Worm (Caenorhabditis elegans) whole organism, L4 larva: Measurements from ENCODE around the gene math-44.
A peak's percentile ranks its signal among the peaks of the same experiment; 100 is the strongest.

Experiments used
- F26F4.8 ChIP-seq: fragments of 200-800 bp; sonication (Bioruptor generic); conservative IDR thresholded peaks from 2 replicates; pipeline ENCODE4 v1.3.6; 2022; ENCODE audit warnings: missing genetic modification characterization, missing compliant biosample characterization
- F37D6.2 ChIP-seq: sonication (generic microtip); optimal IDR thresholded peaks from 2 replicates; lab custom pipeline; 2016; ENCODE audit warnings: mild to moderate bottlenecking, missing genetic modification characterization, missing compliant biosample characterization
- F44E2.7 ChIP-seq: fragments of 200-800 bp; sonication (Bioruptor generic); IDR thresholded peaks from 2 replicates; pipeline ENCODE4 v2.1.2; 2022; ENCODE audit warnings: missing genetic modification characterization, missing compliant biosample characterization
- T26A8.4 ChIP-seq: fragments of 200-800 bp; sonication (Bioruptor generic); IDR thresholded peaks from 2 replicates; pipeline ENCODE4 v1.3.6; 2022; ENCODE audit warnings: missing genetic modification characterization, missing compliant biosample characterization
- aha-1 ChIP-seq: fragments of 150-350 bp; peaks from one replicate; lab custom pipeline; 2014; ENCODE audit warnings: missing biosample characterization, missing genetic modification characterization
- ama-1 ChIP-seq: fragments of 150-350 bp; optimal IDR thresholded peaks from 2 replicates; lab custom pipeline; 2014; ENCODE audit warnings: inconsistent platforms, mixed read lengths
- arid-1 ChIP-seq: fragments of 200-800 bp; sonication (Bioruptor generic); conservative IDR thresholded peaks from 2 replicates; pipeline ENCODE4 v1.3.6; 2022; ENCODE audit warnings: missing genetic modification reagents, missing genetic modification characterization, missing compliant biosample characterization
- ceh-28 ChIP-seq: fragments of 150-350 bp; optimal IDR thresholded peaks from 2 replicates; lab custom pipeline; 2014; ENCODE audit warnings: missing biosample characterization, missing genetic modification reagents, missing genetic modification characterization
- ceh-62 ChIP-seq: sonication (generic microtip); optimal IDR thresholded peaks from 2 replicates; lab custom pipeline; 2017; ENCODE audit warnings: missing biosample characterization, missing genetic modification characterization
- ceh-82 ChIP-seq: sonication (generic microtip); optimal IDR thresholded peaks from 2 replicates; lab custom pipeline; 2017; ENCODE audit warnings: missing biosample characterization, missing genetic modification characterization
- cey-2 ChIP-seq: sonication (generic microtip); optimal IDR thresholded peaks from 3 replicates; lab custom pipeline; 2017; ENCODE audit warnings: missing genetic modification characterization, mild to moderate bottlenecking, missing compliant biosample characterization, antibody characterized with exemption, borderline replicate concordance; ENCODE audit not compliant: insufficient read depth
- dmd-6 ChIP-seq: fragments of 200-800 bp; sonication (Bioruptor generic); IDR thresholded peaks from 2 replicates; pipeline ENCODE4 v1.3.6; 2022; ENCODE audit warnings: missing genetic modification reagents, missing genetic modification characterization, missing compliant biosample characterization
- dpl-1 ChIP-seq: fragments of 150-350 bp; optimal IDR thresholded peaks from 2 replicates; lab custom pipeline; 2014; ENCODE audit warnings: missing biosample characterization, missing genetic modification reagents, missing genetic modification characterization
- egl-27 ChIP-seq: sonication (generic microtip); optimal IDR thresholded peaks from 3 replicates; lab custom pipeline; 2017; ENCODE audit warnings: missing biosample characterization, missing genetic modification reagents, missing genetic modification characterization
- egl-43 ChIP-seq: fragments of 200-800 bp; sonication (Bioruptor generic); IDR thresholded peaks from 2 replicates; pipeline ENCODE4 v1.3.6; 2022; ENCODE audit warnings: missing genetic modification reagents, missing genetic modification characterization, missing compliant biosample characterization
- lin-13 ChIP-seq: fragments of 150-350 bp; optimal IDR thresholded peaks from 2 replicates; lab custom pipeline; 2014; ENCODE audit warnings: missing biosample characterization, missing genetic modification reagents, missing genetic modification characterization
- lin-38 ChIP-seq: fragments of 200-800 bp; sonication (Bioruptor generic); IDR thresholded peaks from 2 replicates; pipeline ENCODE4 v1.3.6; 2022; ENCODE audit warnings: missing genetic modification reagents, missing genetic modification characterization, missing compliant biosample characterization
- lin-39 ChIP-seq: fragments of 150-350 bp; optimal IDR thresholded peaks from 2 replicates; lab custom pipeline; 2014; ENCODE audit warnings: missing biosample characterization, missing genetic modification reagents, missing genetic modification characterization
- madf-5 ChIP-seq, 2 experiments: fragments of 200-800 bp; sonication (Bioruptor generic); IDR thresholded peaks; 2 replicates each; pipeline ENCODE4 v1.3.6; 2022; ENCODE audit warnings: missing compliant biosample characterization in 2 of 2, missing genetic modification characterization in 2 of 2
- mxl-3 ChIP-seq: fragments of 200-800 bp; sonication (Bioruptor generic); optimal IDR thresholded peaks from 2 replicates; lab custom pipeline; 2018; ENCODE audit warnings: mild to moderate bottlenecking, missing genetic modification characterization, missing compliant biosample characterization
- nhr-25 ChIP-seq: sonication (generic microtip); optimal IDR thresholded peaks from 2 replicates; lab custom pipeline; 2017; ENCODE audit warnings: missing genetic modification characterization, mild to moderate bottlenecking, missing compliant biosample characterization, antibody characterized with exemption, moderate library complexity, borderline replicate concordance; ENCODE audit not compliant: insufficient read depth
- nhr-6 ChIP-seq: fragments of 150-350 bp; optimal IDR thresholded peaks from 2 replicates; lab custom pipeline; 2014; ENCODE audit warnings: missing biosample characterization, missing genetic modification characterization
- nhr-77 ChIP-seq: fragments of 150-350 bp; optimal IDR thresholded peaks from 2 replicates; lab custom pipeline; 2014; ENCODE audit warnings: missing biosample characterization, missing genetic modification characterization
- php-3 ChIP-seq: fragments of 200-800 bp; sonication (Bioruptor generic); IDR thresholded peaks from 2 replicates; pipeline ENCODE4 v1.3.6; 2022; ENCODE audit warnings: missing genetic modification reagents, missing genetic modification characterization, missing compliant biosample characterization
- pqm-1 ChIP-seq: sonication (generic microtip); optimal IDR thresholded peaks from 2 replicates; lab custom pipeline; 2017; ENCODE audit warnings: missing biosample characterization, missing genetic modification characterization
- saeg-2 ChIP-seq: fragments of 200-800 bp; sonication (Bioruptor generic); IDR thresholded peaks from 2 replicates; pipeline ENCODE4 v1.3.6; 2022; ENCODE audit warnings: missing genetic modification reagents, missing genetic modification characterization, missing compliant biosample characterization
- snpc-4 ChIP-seq: fragments of 150-350 bp; optimal IDR thresholded peaks from 2 replicates; lab custom pipeline; 2014; ENCODE audit warnings: missing biosample characterization, missing genetic modification characterization
- unc-130 ChIP-seq: sonication (generic microtip); optimal IDR thresholded peaks from 2 replicates; lab custom pipeline; 2016; ENCODE audit warnings: missing genetic modification reagents, missing genetic modification characterization, missing compliant biosample characterization
- unc-62 ChIP-seq, 3 experiments: fragments of 150-350 bp in 1 of 3; sonication (generic microtip); optimal IDR thresholded peaks in 2 of 3; peaks in 1 of 3; 1 replicate in 1 of 3; 2 replicates in 2 of 3; lab custom pipeline; 2014 to 2017; ENCODE audit warnings: missing biosample characterization in 3 of 3, missing genetic modification characterization in 3 of 3, missing genetic modification reagents in 3 of 3, missing genotype in 1 of 3
- zip-2 ChIP-seq: fragments of 150-350 bp; optimal IDR thresholded peaks from 2 replicates; lab custom pipeline; 2014; ENCODE audit warnings: missing biosample characterization, missing genetic modification characterization
- ztf-7 ChIP-seq: fragments of 150-350 bp; optimal IDR thresholded peaks from 2 replicates; lab custom pipeline; 2014; ENCODE audit warnings: missing biosample characterization, missing genetic modification characterization

math-44 gene

DNA sequence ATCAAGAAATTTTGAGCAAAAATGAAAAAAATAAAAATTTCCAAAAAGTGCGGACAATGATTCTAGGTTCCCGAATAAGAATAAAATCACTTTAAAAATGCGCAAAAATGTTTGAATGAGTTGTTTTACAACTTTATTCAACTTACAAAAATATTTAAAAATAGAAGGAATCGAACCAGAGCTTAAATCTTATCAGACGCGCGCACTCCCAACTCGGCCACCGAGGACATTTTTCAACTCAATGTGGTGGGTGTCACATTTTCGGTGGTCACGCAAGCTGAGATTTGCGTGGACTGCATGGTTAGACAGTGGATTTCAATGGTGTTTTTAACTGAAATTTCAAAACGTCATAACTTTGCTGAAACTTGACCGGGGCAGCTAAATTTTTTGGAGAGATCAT is 35.5 kb downstream of the math-44 start:
- 0 out of 4 replicates have a peak, but pooled peaks of 1 of the 2 experiments have one; percentile 15 for TF ChIP-seq madf-5 (GFP tag; IDR thresholded peaks at IDR 0.05; lab: Robert Waterston, UW)

DNA sequence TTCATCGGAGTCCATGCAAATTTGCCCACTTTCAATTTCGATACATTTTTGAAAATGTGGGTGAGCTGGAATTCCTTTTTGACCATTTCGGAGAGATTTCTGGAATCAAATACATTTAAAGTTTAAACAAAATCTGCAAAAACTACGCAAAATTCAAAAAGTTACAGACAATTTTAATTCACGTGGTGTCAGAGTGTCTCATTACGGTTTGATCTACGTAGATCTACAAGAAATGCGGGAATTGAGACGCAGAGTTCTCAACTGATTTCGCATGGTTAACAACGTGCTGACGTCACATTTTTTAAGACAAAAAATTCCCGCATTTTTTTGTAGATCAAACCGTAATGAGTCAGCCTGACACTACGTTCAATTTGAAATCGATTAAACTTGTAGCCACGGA is 37.4 kb downstream of the math-44 start, which contains the start of gene bath-21:
Gene bath-21 (minus strand): TSS at position 101 of the 400 bp plus-strand sequence.
- TF ChIP-seq F26F4.8 (GFP tag; lab: Robert Waterston, UW) (no peak), unc-62 (GFP tag; optimal IDR thresholded peaks at IDR 0.05 in 1 of 2; lab: Kevin White, UChicago) (peak in 1 of 2 experiments; percentile 84), unc-62 (tag; optimal IDR thresholded peaks at IDR 0.05; lab: Kevin White, UChicago) (no peak)

DNA sequence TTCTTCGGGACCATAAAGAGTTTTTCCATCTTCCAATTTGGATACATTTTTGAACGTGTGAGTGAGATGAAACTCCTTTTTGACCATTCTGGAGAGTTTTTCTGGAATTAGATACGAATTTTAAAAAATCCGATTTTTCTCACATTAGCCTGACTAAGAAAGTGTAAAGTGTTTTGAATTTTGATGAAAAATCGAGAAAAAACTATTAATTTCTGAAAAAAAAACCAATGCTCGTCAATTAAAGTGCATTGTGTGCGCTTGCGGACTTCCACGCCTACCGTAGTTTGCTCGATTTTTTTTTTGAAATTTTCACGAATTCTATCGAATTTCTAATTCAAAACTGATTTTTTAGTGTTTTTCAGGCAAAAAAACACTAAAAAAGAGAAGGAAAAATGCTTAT is 39.6 kb downstream of the math-44 start, which contains the start of gene bath-1:
Gene bath-1 (minus strand): TSS at position 101 of the 400 bp plus-strand sequence.
- TF ChIP-seq pqm-1 (tag; lab: Kevin White, UChicago) (no peak), php-3 (GFP tag; lab: Robert Waterston, UW) (no peak), arid-1 (no peak), nhr-25 (tag; lab: Kevin White, UChicago) (no peak), F26F4.8 (GFP tag; lab: Robert Waterston, UW) (no peak)
- TF ChIP-seq, all 104 proteins: peak for 0

DNA sequence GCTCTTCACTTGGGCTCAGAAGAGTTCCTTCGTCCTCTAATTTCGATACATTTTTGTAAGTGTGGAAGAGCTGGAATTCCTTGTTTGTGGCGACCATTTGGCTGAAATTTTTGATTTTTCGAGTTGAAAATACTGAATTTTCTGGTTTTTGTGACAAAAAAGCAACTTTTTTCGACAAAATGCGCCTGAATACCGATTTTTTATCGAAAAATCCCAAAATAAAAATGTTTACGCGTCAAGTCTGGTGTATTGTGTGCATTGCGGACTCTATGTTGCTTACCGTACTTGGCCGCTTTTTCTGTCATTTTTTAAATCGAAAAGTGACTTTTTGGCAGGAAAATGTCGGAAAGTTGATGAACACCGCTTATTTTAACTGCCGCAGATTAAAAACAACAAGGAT is 41.3 kb downstream of the math-44 start, which contains the start of gene bath-3:
Gene bath-3 (minus strand): TSS at position 101 of the 400 bp plus-strand sequence.
- TF ChIP-seq F44E2.7 (no peak), F37D6.2 (tag; lab: Kevin White, UChicago) (no peak), snpc-4 (no peak), T26A8.4 (GFP tag; lab: Robert Waterston, UW) (no peak), mxl-3 (GFP tag; lab: Kevin White, UChicago) (no peak), ceh-82 (no peak), egl-43 (GFP tag; lab: Robert Waterston, UW) (no peak), dmd-6 (GFP tag; lab: Robert Waterston, UW) (no peak), aha-1 (tag; lab: Kevin White, UChicago) (no peak), ztf-7 (tag; lab: Kevin White, UChicago) (no peak), lin-13 (GFP tag; lab: Kevin White, UChicago) (no peak), saeg-2 (GFP tag; lab: Robert Waterston, UW) (no peak), zip-2 (tag; lab: Kevin White, UChicago) (no peak), lin-39 (tag; lab: Kevin White, UChicago) (no peak), ceh-28 (no peak), ceh-62 (no peak), ama-1 (lab: Kevin White, UChicago) (no peak)

DNA sequence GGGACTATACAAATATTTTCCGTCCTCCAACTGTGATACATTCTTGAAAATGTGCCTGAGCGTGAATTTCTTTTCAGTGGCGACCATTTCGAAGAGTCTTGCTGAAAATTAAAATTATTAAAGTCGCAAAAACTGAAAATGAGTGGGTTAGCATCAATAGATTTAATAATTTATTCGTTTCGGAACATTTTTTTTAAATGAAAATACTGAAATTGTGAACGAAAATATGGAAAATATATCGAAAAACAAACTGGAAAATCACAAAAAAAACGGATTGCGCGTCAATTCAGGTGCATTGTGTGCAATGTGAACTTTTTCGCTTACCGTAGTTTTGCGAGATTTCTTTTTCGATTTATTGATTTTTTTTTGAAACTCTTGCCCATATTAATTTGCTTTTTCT is 42.7 kb downstream of the math-44 start, which contains the start of gene bath-5:
Gene bath-5 (minus strand): TSS at position 101 of the 400 bp plus-strand sequence.
- TF ChIP-seq ceh-82 (no peak), nhr-6 (tag; lab: Kevin White, UChicago) (no peak), egl-27 (tag; lab: Kevin White, UChicago) (no peak), nhr-77 (no peak), unc-130 (no peak), cey-2 (tag; lab: Kevin White, UChicago) (no peak), madf-5 (GFP tag; IDR thresholded peaks at IDR 0.05; lab: Robert Waterston, UW) (no peak)

DNA sequence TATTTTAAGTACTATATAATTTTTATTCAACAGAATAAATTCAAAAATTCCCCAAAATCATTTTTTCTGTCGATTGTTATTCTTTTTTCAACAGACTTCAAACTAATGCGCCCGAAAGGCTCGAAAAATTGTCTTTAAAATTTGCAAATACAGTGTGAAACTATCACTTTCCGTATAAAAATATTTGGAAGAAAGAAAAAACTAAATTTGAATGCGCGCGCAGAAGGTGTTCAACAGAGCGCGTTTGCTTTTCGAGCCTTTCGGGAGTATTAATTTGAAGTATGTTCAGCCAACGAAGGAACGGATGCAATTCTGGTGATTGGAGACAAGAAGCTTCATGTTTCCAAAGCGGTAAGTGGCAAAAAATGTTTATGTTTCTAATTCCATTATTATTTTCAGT is 43.2 kb downstream of the math-44 start, which contains the start of gene btb-4:
Gene btb-4 (plus strand): TSS at position 35 of the 400 bp plus-strand sequence.
- TF ChIP-seq aha-1 (tag; lab: Kevin White, UChicago) (peak; percentile 3), lin-38 (GFP tag; lab: Robert Waterston, UW) (peak; percentile 68), dpl-1 (GFP tag; lab: Kevin White, UChicago) (peak; percentile 24)
